Fruit fly (Drosophila melanogaster): ENCODE data around the gene CG43630.

DNA sequence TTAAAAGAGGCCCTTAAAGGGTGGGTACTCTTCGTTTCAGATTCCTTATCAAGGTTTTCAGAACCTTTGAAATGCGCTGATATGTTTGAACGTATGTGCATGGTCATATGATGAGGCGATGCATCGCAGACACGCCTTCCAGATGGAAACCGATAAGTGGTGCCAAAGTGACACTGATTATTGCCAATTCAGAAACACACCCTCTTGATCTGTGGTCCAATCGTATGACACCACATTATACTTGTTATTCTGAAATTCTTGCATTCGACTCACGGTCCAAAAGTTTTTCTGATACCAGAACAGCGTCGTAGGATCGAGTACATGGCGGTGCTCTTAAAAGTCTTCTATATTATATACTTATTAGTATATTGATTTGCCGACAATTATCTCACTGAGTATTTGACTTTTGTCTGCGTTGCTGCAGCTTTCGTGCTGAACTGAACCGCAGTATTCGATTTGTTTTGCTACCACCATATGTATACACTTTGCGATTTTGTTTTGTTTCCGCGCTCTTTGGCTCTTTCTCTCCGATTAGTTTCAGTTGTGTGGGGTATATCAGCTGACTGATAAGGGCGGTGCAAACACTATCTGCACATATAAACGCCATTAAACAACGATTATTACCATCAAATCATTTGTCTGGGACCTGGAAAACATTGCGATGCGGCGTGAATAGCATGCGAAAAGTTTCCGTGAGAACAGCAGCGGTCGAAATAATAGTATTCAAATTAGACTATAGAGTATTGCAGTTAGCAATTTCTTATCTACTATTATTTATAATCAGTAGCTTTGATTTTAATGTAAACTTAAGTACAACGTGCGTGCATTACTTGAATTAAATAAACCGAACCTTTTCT lies 44.5 kb upstream of the CG43630 start:
- TF ChIP-seq psq (optimal IDR thresholded peaks at IDR 0.05) (no peak), EcR (GFP tag; optimal IDR thresholded peaks at IDR 0.05) (no peak), pan (optimal IDR thresholded peaks at IDR 0.05) (no peak), usp (GFP tag; optimal IDR thresholded peaks at IDR 0.05) (no peak)

All from whole organism.